Fruit fly (Drosophila melanogaster) whole organism, pupa: ENCODE results near the gene Spase25.

Experiments used
- CG12605 ChIP-seq: fragments of 200-800 bp; sonication (Bioruptor generic); IDR thresholded peaks from 2 replicates; pipeline ENCODE4 v1.3.6; 2022; ENCODE audit warnings: missing biosample characterization, missing genetic modification characterization
- CG14655 ChIP-seq: fragments of 200-800 bp; sonication (Bioruptor generic); optimal IDR thresholded peaks from 3 replicates; lab custom pipeline; 2017; ENCODE audit warnings: mild to moderate bottlenecking, missing biosample characterization, missing genetic modification reagents, missing genetic modification characterization
- CG17806 ChIP-seq: fragments of 200-800 bp; sonication (Bioruptor generic); optimal IDR thresholded peaks from 2 replicates; lab custom pipeline; 2018; ENCODE audit warnings: missing biosample characterization, mild to moderate bottlenecking, missing genetic modification characterization, moderate library complexity
- CG32121 ChIP-seq: fragments of 200-800 bp; sonication (Bioruptor generic); IDR thresholded peaks from 2 replicates; pipeline ENCODE4 v1.3.6; 2022; ENCODE audit warnings: missing biosample characterization, missing genetic modification characterization
- EcR ChIP-seq: fragments of 200-800 bp; sonication (Bioruptor generic); optimal IDR thresholded peaks from 3 replicates; lab custom pipeline; 2019; ENCODE audit warnings: missing biosample characterization, missing genetic modification characterization, mild to moderate bottlenecking, moderate library complexity, missing genetic modification reagents
- Pif1A ChIP-seq: fragments of 200-800 bp; sonication (Bioruptor generic); optimal IDR thresholded peaks from 3 replicates; lab custom pipeline; 2016; ENCODE audit warnings: missing biosample characterization, missing genetic modification characterization
- Pif1B ChIP-seq: fragments of 200-800 bp; sonication (Bioruptor generic); optimal IDR thresholded peaks from 3 replicates; lab custom pipeline; 2016; ENCODE audit warnings: missing biosample characterization, missing genetic modification characterization
- fd96Ca ChIP-seq: fragments of 200-800 bp; sonication (Bioruptor generic); IDR thresholded peaks from 3 replicates; pipeline ENCODE4 v1.3.6; 2022; ENCODE audit warnings: missing biosample characterization, missing genetic modification characterization
- rn ChIP-seq: fragments of 200-800 bp; sonication (Bioruptor generic); IDR thresholded peaks from 2 replicates; pipeline ENCODE4 v1.3.6; 2022; ENCODE audit warnings: missing biosample characterization, missing genetic modification characterization

DNA sequence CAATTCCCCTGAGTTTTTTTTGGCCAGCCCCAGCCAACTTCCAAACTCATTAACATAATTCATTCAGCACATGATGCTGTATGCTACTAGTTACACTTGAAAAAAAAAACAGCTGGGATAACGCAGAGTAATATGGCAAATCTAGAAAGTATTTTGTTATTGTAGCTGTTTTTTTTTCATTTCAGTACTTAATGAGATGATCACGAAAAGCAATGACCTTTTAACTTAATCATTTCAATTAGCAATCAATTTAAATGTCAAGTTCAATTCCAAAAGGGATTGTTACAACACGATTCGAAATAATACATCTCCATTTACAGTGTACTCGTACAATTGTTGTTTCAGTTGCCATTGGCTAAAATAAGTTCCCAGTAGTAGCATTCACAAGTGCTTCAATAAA lies 34.6 kb upstream of the Spase25 start:
- TF ChIP-seq EcR (GFP tag; lab: Kevin White, UChicago) (no peak), CG32121 (GFP tag; lab: Robert Waterston, UW) (no peak), CG17806 (tag; lab: Kevin White, UChicago) (no peak), rn (GFP tag; lab: Robert Waterston, UW) (no peak), CG12605 (no peak), Pif1A (GFP tag; lab: Kevin White, UChicago) (no peak), fd96Ca (GFP tag; lab: Robert Waterston, UW) (no peak), Pif1B (GFP tag; lab: Kevin White, UChicago) (no peak), CG14655 (GFP tag; lab: Kevin White, UChicago) (no peak)
